Worm (Caenorhabditis elegans) whole organism, L4 larva: ENCODE results near the gene T08B1.4.

Experiments used
- F10B5.3 ChIP-seq: sonication (generic microtip); optimal IDR thresholded peaks from 2 replicates; lab custom pipeline; 2016; ENCODE audit warnings: mild to moderate bottlenecking, missing genetic modification characterization, missing compliant biosample characterization
- R02D3.7 ChIP-seq: fragments of 150-350 bp; sonication (generic microtip); optimal IDR thresholded peaks from 3 replicates; lab custom pipeline; 2014; ENCODE audit warnings: missing biosample characterization, missing genetic modification characterization
- T26A8.4 ChIP-seq: fragments of 200-800 bp; sonication (Bioruptor generic); IDR thresholded peaks from 2 replicates; pipeline ENCODE4 v1.3.6; 2022; ENCODE audit warnings: missing genetic modification characterization, missing compliant biosample characterization
- Y5F2A.4 ChIP-seq: fragments of 200-800 bp; sonication (Bioruptor generic); optimal IDR thresholded peaks from 2 replicates; lab custom pipeline; 2018; ENCODE audit warnings: mild to moderate bottlenecking, missing genetic modification characterization, missing compliant biosample characterization
- ama-1 ChIP-seq: fragments of 150-350 bp; optimal IDR thresholded peaks from 2 replicates; lab custom pipeline; 2014; ENCODE audit warnings: inconsistent platforms, mixed read lengths
- arid-1 ChIP-seq: fragments of 200-800 bp; sonication (Bioruptor generic); conservative IDR thresholded peaks from 2 replicates; pipeline ENCODE4 v1.3.6; 2022; ENCODE audit warnings: missing genetic modification reagents, missing genetic modification characterization, missing compliant biosample characterization
- ceh-20 ChIP-seq: fragments of 200-800 bp; sonication (Bioruptor generic); IDR thresholded peaks from 2 replicates; pipeline ENCODE4 v1.3.6; 2022; ENCODE audit warnings: missing genetic modification reagents, missing genetic modification characterization, missing compliant biosample characterization
- ceh-62 ChIP-seq: sonication (generic microtip); optimal IDR thresholded peaks from 2 replicates; lab custom pipeline; 2017; ENCODE audit warnings: missing biosample characterization, missing genetic modification characterization
- ceh-82 ChIP-seq: sonication (generic microtip); optimal IDR thresholded peaks from 2 replicates; lab custom pipeline; 2017; ENCODE audit warnings: missing biosample characterization, missing genetic modification characterization
- daf-19 ChIP-seq: fragments of 200-800 bp; sonication (Bioruptor generic); conservative IDR thresholded peaks from 2 replicates; pipeline ENCODE4 v1.3.6; 2022; ENCODE audit warnings: missing genetic modification characterization, missing compliant biosample characterization
- dmd-6 ChIP-seq: fragments of 200-800 bp; sonication (Bioruptor generic); IDR thresholded peaks from 2 replicates; pipeline ENCODE4 v1.3.6; 2022; ENCODE audit warnings: missing genetic modification reagents, missing genetic modification characterization, missing compliant biosample characterization
- dpl-1 ChIP-seq: fragments of 150-350 bp; optimal IDR thresholded peaks from 2 replicates; lab custom pipeline; 2014; ENCODE audit warnings: missing biosample characterization, missing genetic modification reagents, missing genetic modification characterization
- duxl-1 ChIP-seq: sonication (generic microtip); optimal IDR thresholded peaks from 2 replicates; lab custom pipeline; 2016; ENCODE audit warnings: mild to moderate bottlenecking, missing genetic modification characterization, moderate library complexity, missing compliant biosample characterization; ENCODE audit not compliant: poor library complexity
- dve-1 ChIP-seq: sonication (generic microtip); optimal IDR thresholded peaks from 2 replicates; lab custom pipeline; 2017; ENCODE audit warnings: antibody characterized with exemption, mild to moderate bottlenecking, missing genetic modification characterization, missing compliant biosample characterization; ENCODE audit not compliant: insufficient read depth
- egl-27 ChIP-seq: sonication (generic microtip); optimal IDR thresholded peaks from 3 replicates; lab custom pipeline; 2017; ENCODE audit warnings: missing biosample characterization, missing genetic modification reagents, missing genetic modification characterization
- gei-8 ChIP-seq: fragments of 200-800 bp; sonication (Bioruptor generic); optimal IDR thresholded peaks from 2 replicates; lab custom pipeline; 2018; ENCODE audit warnings: mild to moderate bottlenecking, missing genetic modification characterization, missing compliant biosample characterization
- hmg-1.1 ChIP-seq: fragments of 200-800 bp; sonication (Bioruptor generic); IDR thresholded peaks from 2 replicates; pipeline ENCODE4 v1.3.6; 2022; ENCODE audit warnings: missing genetic modification reagents, missing genetic modification characterization, missing compliant biosample characterization
- lin-13 ChIP-seq: fragments of 150-350 bp; optimal IDR thresholded peaks from 2 replicates; lab custom pipeline; 2014; ENCODE audit warnings: missing biosample characterization, missing genetic modification reagents, missing genetic modification characterization
- lin-29 ChIP-seq: fragments of 200-800 bp; sonication (Bioruptor generic); IDR thresholded peaks from 2 replicates; pipeline ENCODE4 v1.3.6; 2022; ENCODE audit warnings: missing genetic modification reagents, missing genetic modification characterization, missing compliant biosample characterization
- lin-38 ChIP-seq: fragments of 200-800 bp; sonication (Bioruptor generic); IDR thresholded peaks from 2 replicates; pipeline ENCODE4 v1.3.6; 2022; ENCODE audit warnings: missing genetic modification reagents, missing genetic modification characterization, missing compliant biosample characterization
- lsy-2 ChIP-seq, 2 experiments: fragments of 150-350 bp in 1 of 2; sonication (generic microtip) in 1 of 2; optimal IDR thresholded peaks; 2 replicates each; lab custom pipeline; 2014 to 2017; ENCODE audit warnings: missing biosample characterization in 2 of 2, missing genetic modification characterization in 2 of 2
- madf-5 ChIP-seq, 2 experiments: fragments of 200-800 bp; sonication (Bioruptor generic); IDR thresholded peaks; 2 replicates each; pipeline ENCODE4 v1.3.6; 2022; ENCODE audit warnings: missing compliant biosample characterization in 2 of 2, missing genetic modification characterization in 2 of 2
- mep-1 ChIP-seq: fragments of 150-350 bp; sonication (generic microtip); optimal IDR thresholded peaks from 3 replicates; lab custom pipeline; 2014; ENCODE audit warnings: missing biosample characterization, missing genetic modification characterization
- mxl-2 ChIP-seq: fragments of 200-800 bp; sonication (Bioruptor generic); conservative IDR thresholded peaks from 2 replicates; pipeline ENCODE4 v1.3.6; 2022; ENCODE audit warnings: missing genetic modification reagents, missing genetic modification characterization, missing compliant biosample characterization
- mxl-3 ChIP-seq: fragments of 200-800 bp; sonication (Bioruptor generic); optimal IDR thresholded peaks from 2 replicates; lab custom pipeline; 2018; ENCODE audit warnings: mild to moderate bottlenecking, missing genetic modification characterization, missing compliant biosample characterization
- nhr-42 ChIP-seq: fragments of 200-800 bp; sonication (Bioruptor generic); IDR thresholded peaks from 2 replicates; pipeline ENCODE4 v1.3.6; 2022; ENCODE audit warnings: missing genetic modification characterization, missing compliant biosample characterization
- nhr-48 ChIP-seq: sonication (generic microtip); optimal IDR thresholded peaks from 2 replicates; lab custom pipeline; 2016; ENCODE audit warnings: mild to moderate bottlenecking, missing genetic modification characterization, missing compliant biosample characterization
- pha-4 ChIP-seq, 2 experiments: fragments of 150-350 bp in 1 of 2; fragments of 200-800 bp in 1 of 2; sonication (Bioruptor generic) in 1 of 2; IDR thresholded peaks in 1 of 2; optimal IDR thresholded peaks in 1 of 2; 2 replicates each; pipeline versions ENCODE4 v1.3.6 to Lab custom; 2014 to 2022; ENCODE audit warnings: missing genetic modification characterization in 2 of 2, missing genetic modification reagents in 2 of 2, missing biosample characterization in 1 of 2, missing compliant biosample characterization in 1 of 2
- sdz-12 ChIP-seq: fragments of 200-800 bp; sonication (Bioruptor generic); optimal IDR thresholded peaks from 2 replicates; lab custom pipeline; 2018; ENCODE audit warnings: mild to moderate bottlenecking, missing genetic modification characterization, missing compliant biosample characterization
- snpc-1.2 ChIP-seq: fragments of 200-800 bp; sonication (Bioruptor generic); IDR thresholded peaks from 2 replicates; pipeline ENCODE4 v1.3.6; 2022; ENCODE audit warnings: missing genetic modification reagents, missing genetic modification characterization, missing compliant biosample characterization
- spr-1 ChIP-seq: sonication (generic microtip); optimal IDR thresholded peaks from 2 replicates; lab custom pipeline; 2016; ENCODE audit warnings: mild to moderate bottlenecking, missing genetic modification characterization, missing compliant biosample characterization
- tag-97 ChIP-seq: fragments of 200-800 bp; sonication (Bioruptor generic); IDR thresholded peaks from 2 replicates; pipeline ENCODE4 v1.3.6; 2022; ENCODE audit warnings: missing genetic modification characterization, missing compliant biosample characterization
- unc-130 ChIP-seq: sonication (generic microtip); optimal IDR thresholded peaks from 2 replicates; lab custom pipeline; 2016; ENCODE audit warnings: missing genetic modification reagents, missing genetic modification characterization, missing compliant biosample characterization
- unc-39 ChIP-seq: sonication (generic microtip); optimal IDR thresholded peaks from 2 replicates; lab custom pipeline; 2017; ENCODE audit warnings: missing biosample characterization, missing genetic modification characterization
- unc-62 ChIP-seq, 3 experiments: fragments of 150-350 bp in 1 of 3; sonication (generic microtip); optimal IDR thresholded peaks in 2 of 3; peaks in 1 of 3; 1 replicate in 1 of 3; 2 replicates in 2 of 3; lab custom pipeline; 2014 to 2017; ENCODE audit warnings: missing biosample characterization in 3 of 3, missing genetic modification characterization in 3 of 3, missing genetic modification reagents in 3 of 3, missing genotype in 1 of 3
- vab-7 ChIP-seq: fragments of 200-800 bp; sonication (Bioruptor generic); IDR thresholded peaks from 2 replicates; pipeline ENCODE4 v1.3.6; 2022; ENCODE audit warnings: missing genetic modification reagents, missing genetic modification characterization, missing compliant biosample characterization
- zip-11 ChIP-seq: fragments of 200-800 bp; sonication (Bioruptor generic); IDR thresholded peaks from 2 replicates; pipeline ENCODE4 v1.3.6; 2022; ENCODE audit warnings: missing genetic modification characterization, missing compliant biosample characterization
- ztf-11 ChIP-seq: fragments of 150-350 bp; optimal IDR thresholded peaks from 2 replicates; lab custom pipeline; 2014; ENCODE audit warnings: missing biosample characterization, missing genetic modification characterization
- ztf-7 ChIP-seq: fragments of 150-350 bp; optimal IDR thresholded peaks from 2 replicates; lab custom pipeline; 2014; ENCODE audit warnings: missing biosample characterization, missing genetic modification characterization

T08B1.4 gene

ce11 chrV:1943465-1943864, 35.6 kb upstream of the T08B1.4 start (continued):
- TF ChIP-seq R02D3.7, result no peak

- TF ChIP-seq nhr-48 (tag; lab: Kevin White, UChicago), result no peak
- TF ChIP-seq unc-62 (GFP tag; optimal IDR thresholded peaks at IDR 0.05 in 1 of 2; lab: Kevin White, UChicago), result no peak
- TF ChIP-seq unc-62 (tag; optimal IDR thresholded peaks at IDR 0.05; lab: Kevin White, UChicago), result no peak
- TF ChIP-seq pha-4 (GFP tag; IDR thresholded peaks at IDR 0.05; lab: Robert Waterston, UW), result no peak
- TF ChIP-seq pha-4 (tag; optimal IDR thresholded peaks at IDR 0.05; lab: Kevin White, UChicago), result no peak
- no peak for TF ChIP-seq mxl-3 (GFP tag; lab: Kevin White, UChicago)
- no peak for TF ChIP-seq vab-7
Observed at ce11 chrV:1945875-1946274, 33.2 kb upstream of the T08B1.4 start.

- TF ChIP-seq lsy-2 (tag; optimal IDR thresholded peaks at IDR 0.05; lab: Kevin White, UChicago) (no peak), unc-39 (tag; lab: Kevin White, UChicago) (no peak), ceh-20 (GFP tag; lab: Robert Waterston, UW) (no peak), ztf-7 (no peak), ama-1 (no peak), snpc-1.2 (no peak), duxl-1 (tag; lab: Kevin White, UChicago) (no peak), mep-1 (tag; lab: Kevin White, UChicago) (no peak), nhr-42 (no peak), gei-8 (no peak), spr-1 (tag; lab: Kevin White, UChicago) (no peak), sdz-12 (no peak), dpl-1 (GFP tag; lab: Kevin White, UChicago) (no peak), mxl-2 (no peak), zip-11 (GFP tag; lab: Robert Waterston, UW) (no peak), hmg-1.1 (no peak), dve-1 (tag; lab: Kevin White, UChicago) (no peak), lin-38 (GFP tag; lab: Robert Waterston, UW) (no peak), Y5F2A.4 (GFP tag; lab: Kevin White, UChicago) (no peak)
Observed at ce11 chrV:1955246-1955645, 23.8 kb upstream of the T08B1.4 start.

- TF ChIP-seq daf-19 (GFP tag; lab: Robert Waterston, UW) (no peak), mxl-3 (GFP tag; lab: Kevin White, UChicago) (no peak), F10B5.3 (tag; lab: Kevin White, UChicago) (no peak), T26A8.4 (GFP tag; lab: Robert Waterston, UW) (no peak), ama-1 (no peak), nhr-42 (no peak), egl-27 (tag; lab: Kevin White, UChicago) (no peak), dmd-6 (no peak), ceh-82 (no peak), unc-130 (no peak), arid-1 (GFP tag; lab: Robert Waterston, UW) (no peak), tag-97 (no peak), ztf-11 (tag; lab: Kevin White, UChicago) (no peak), ceh-20 (GFP tag; lab: Robert Waterston, UW) (no peak), mep-1 (tag; lab: Kevin White, UChicago) (no peak), lin-13 (no peak), lin-29 (GFP tag; lab: Robert Waterston, UW) (no peak), madf-5 (GFP tag; IDR thresholded peaks at IDR 0.05; lab: Robert Waterston, UW) (no peak), ceh-62 (tag; lab: Kevin White, UChicago) (no peak)
Observed at ce11 chrV:1957110-1957509, 22.0 kb upstream of the T08B1.4 start, which contains the start of gene fipr-25. TSS of gene fipr-25 (plus strand) at chrV:1957410.
